Worm (Caenorhabditis elegans) whole organism, late embryonic: ENCODE data around the gene srx-131.

Source experiments
- Y22D7AL.16 ChIP-seq: sonication (generic microtip); optimal IDR thresholded peaks from 2 replicates; lab custom pipeline; 2016; ENCODE audit warnings: missing genetic modification characterization, missing compliant biosample characterization
- ama-1 ChIP-seq: fragments of 150-350 bp; optimal IDR thresholded peaks from 2 replicates; lab custom pipeline; 2014
- ceh-14 ChIP-seq: sonication (generic microtip); optimal IDR thresholded peaks from 2 replicates; lab custom pipeline; 2016; ENCODE audit warnings: missing genotype, missing genetic modification characterization, missing compliant biosample characterization
- ceh-9 ChIP-seq: sonication (generic microtip); optimal IDR thresholded peaks from 2 replicates; lab custom pipeline; 2016; ENCODE audit warnings: mild to moderate bottlenecking, missing genetic modification characterization, inconsistent platforms, missing compliant biosample characterization
- ets-4 ChIP-seq: sonication (generic microtip); optimal IDR thresholded peaks from 2 replicates; lab custom pipeline; 2016; ENCODE audit warnings: missing genetic modification characterization, missing compliant biosample characterization
- lim-6 ChIP-seq: sonication (generic microtip); optimal IDR thresholded peaks from 2 replicates; lab custom pipeline; 2016; ENCODE audit warnings: missing genetic modification characterization, missing compliant biosample characterization
- nfya-1 ChIP-seq: sonication (generic microtip); optimal IDR thresholded peaks from 2 replicates; lab custom pipeline; 2017; ENCODE audit warnings: missing genetic modification characterization, mild to moderate bottlenecking, missing compliant biosample characterization, antibody characterized with exemption, moderate library complexity
- nhr-11 ChIP-seq: fragments of 150-350 bp; optimal IDR thresholded peaks from 2 replicates; lab custom pipeline; 2014; ENCODE audit warnings: missing biosample characterization, missing genetic modification characterization
- pax-1 ChIP-seq: fragments of 150-350 bp; optimal IDR thresholded peaks from 2 replicates; lab custom pipeline; 2014; ENCODE audit warnings: missing biosample characterization, missing genetic modification characterization
- pha-4 ChIP-seq: fragments of 150-350 bp; optimal IDR thresholded peaks from 2 replicates; lab custom pipeline; 2018; ENCODE audit warnings: missing biosample characterization, missing genetic modification reagents, missing genetic modification characterization
- zip-5 ChIP-seq: sonication (generic microtip); optimal IDR thresholded peaks from 2 replicates; lab custom pipeline; 2016; ENCODE audit warnings: missing genetic modification characterization, missing compliant biosample characterization

DNA sequence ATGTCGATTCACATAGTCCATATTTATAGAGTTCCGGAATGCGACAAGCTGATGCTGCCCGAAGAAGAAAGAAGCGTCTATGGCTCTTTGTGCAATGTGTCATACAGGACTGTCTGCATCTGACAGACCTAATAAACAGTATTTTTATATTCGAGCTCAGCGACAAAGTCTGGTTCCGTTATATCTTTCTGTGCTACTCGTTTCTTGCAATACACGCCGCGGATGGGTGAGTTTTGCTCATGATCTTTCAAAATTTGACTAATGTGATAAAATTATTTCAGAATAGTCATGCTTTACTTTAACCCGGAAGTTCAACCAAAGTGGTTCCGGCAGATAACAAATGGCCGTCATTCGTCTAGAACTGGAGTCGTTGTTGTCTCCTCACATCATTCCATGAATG lies 18.5 kb downstream of the srx-131 start:
- TF ChIP-seq ama-1 (lab: Kevin White, UChicago) (no peak), ceh-14 (no peak), pha-4 (tag; lab: Kevin White, UChicago) (no peak), nhr-11 (no peak), pax-1 (tag; lab: Kevin White, UChicago) (no peak), nfya-1 (tag; lab: Kevin White, UChicago) (no peak), Y22D7AL.16 (tag; lab: Kevin White, UChicago) (no peak), ets-4 (tag; lab: Kevin White, UChicago) (no peak), lim-6 (tag; lab: Kevin White, UChicago) (no peak), zip-5 (tag; lab: Kevin White, UChicago) (no peak), ceh-9 (tag; lab: Kevin White, UChicago) (no peak)
